Fruit fly (Drosophila melanogaster) Kc167 (cell line): ENCODE data around the gene Rpp14b.
A peak's percentile ranks its signal among the peaks of the same experiment; 100 is the strongest.

ENCODE experiments used
- Myc ChIP-seq: fragments of >200 bp; optimal IDR thresholded peaks from 2 replicates; lab custom pipeline; 2017; ENCODE audit warnings: missing external identifiers
- Sin3A ChIP-seq: fragments of >200 bp; optimal IDR thresholded peaks from 2 replicates; lab custom pipeline; 2018; ENCODE audit warnings: missing external identifiers
- h ChIP-seq: fragments of >200 bp; optimal IDR thresholded peaks from 3 replicates; lab custom pipeline; 2018; ENCODE audit warnings: missing external identifiers
- insv ChIP-seq: fragments of >200 bp; optimal IDR thresholded peaks from 3 replicates; lab custom pipeline; 2018; ENCODE audit warnings: missing external identifiers
- psq ChIP-seq: fragments of >200 bp; optimal IDR thresholded peaks from 2 replicates; lab custom pipeline; 2017; ENCODE audit warnings: missing external identifiers
- ttk ChIP-seq: sonication (Bioruptor generic); optimal IDR thresholded peaks from 2 replicates; lab custom pipeline; 2017; ENCODE audit warnings: missing external identifiers

Rpp14b gene

dm6 chr3R:30052455-30053046, 3.2 kb upstream of the Rpp14b start, which contains the start of gene Jasper:
TSS of gene Jasper (plus strand) at chr3R:30052514.
- no peak for TF ChIP-seq ttk (lab: Kevin White, UChicago)
- no peak for TF ChIP-seq Sin3A (lab: Kevin White, UChicago)
- no peak for TF ChIP-seq Myc (lab: Kevin White, UChicago)
- TF ChIP-seq h (lab: Kevin White, UChicago): no peak

dm6 chr3R:30056592-30057135, 907 bp downstream of the Rpp14b start, which contains the start of the genes CG7950 and Rpp14a:
TSS of gene CG7950 (plus strand) at chr3R:30056859.
TSS of gene Rpp14a (plus strand) at chr3R:30056859.
- TF ChIP-seq insv: no peak
- TF ChIP-seq psq (lab: Kevin White, UChicago): no peak
- no peak for TF ChIP-seq ttk (lab: Kevin White, UChicago)
- TF ChIP-seq h (lab: Kevin White, UChicago): no peak
- TF ChIP-seq Sin3A (lab: Kevin White, UChicago): no peak
- TF ChIP-seq Myc (lab: Kevin White, UChicago): no peak

- TF ChIP-seq Sin3A (lab: Kevin White, UChicago) (no peak), insv (no peak), psq (lab: Kevin White, UChicago) (peak; percentile 93)
Observed at dm6 chr3R:30058057-30058868, 2.5 kb downstream of the Rpp14b start, which contains the start of gene sima. TSS of gene sima (plus strand) at chr3R:30058311.

- TF ChIP-seq ttk (lab: Kevin White, UChicago) (no peak), Myc (lab: Kevin White, UChicago) (no peak), h (lab: Kevin White, UChicago) (no peak), Sin3A (lab: Kevin White, UChicago) (no peak), insv (no peak), psq (lab: Kevin White, UChicago) (no peak)
Observed at dm6 chr3R:30059944-30060343, 4.2 kb downstream of the Rpp14b start.

- TF ChIP-seq ttk (lab: Kevin White, UChicago): no peak
- TF ChIP-seq Myc (lab: Kevin White, UChicago): no peak
- no peak for TF ChIP-seq h (lab: Kevin White, UChicago)
- TF ChIP-seq insv: no peak
- no peak for TF ChIP-seq psq (lab: Kevin White, UChicago)
- TF ChIP-seq Sin3A (lab: Kevin White, UChicago): no peak
Observed at dm6 chr3R:30060451-30061153, 4.8 kb downstream of the Rpp14b start.

dm6 chr3R:30061154-30061482, 5.4 kb downstream of the Rpp14b start:
- TF ChIP-seq insv (no peak), Myc (lab: Kevin White, UChicago) (no peak), ttk (lab: Kevin White, UChicago) (no peak), psq (lab: Kevin White, UChicago) (no peak), Sin3A (lab: Kevin White, UChicago) (no peak), h (lab: Kevin White, UChicago) (no peak)

dm6 chr3R:30061980-30062379, 6.2 kb downstream of the Rpp14b start:
- TF ChIP-seq h (lab: Kevin White, UChicago) (no peak), Myc (lab: Kevin White, UChicago) (no peak), ttk (lab: Kevin White, UChicago) (no peak), psq (lab: Kevin White, UChicago) (no peak), Sin3A (lab: Kevin White, UChicago) (no peak), insv (no peak)

- TF ChIP-seq insv (no peak), Myc (lab: Kevin White, UChicago) (no peak), psq (lab: Kevin White, UChicago) (no peak), Sin3A (lab: Kevin White, UChicago) (no peak), h (lab: Kevin White, UChicago) (no peak), ttk (lab: Kevin White, UChicago) (no peak)
Observed at dm6 chr3R:30062543-30062942, 6.8 kb downstream of the Rpp14b start.

dm6 chr3R:30063704-30064103, 7.9 kb downstream of the Rpp14b start:
- TF ChIP-seq Myc (lab: Kevin White, UChicago) (no peak), h (lab: Kevin White, UChicago) (no peak), psq (lab: Kevin White, UChicago) (no peak), ttk (lab: Kevin White, UChicago) (no peak), insv (no peak), Sin3A (lab: Kevin White, UChicago) (no peak)

- no peak for TF ChIP-seq h (lab: Kevin White, UChicago)
- no peak for TF ChIP-seq Sin3A (lab: Kevin White, UChicago)
- TF ChIP-seq psq (lab: Kevin White, UChicago): no peak
- no peak for TF ChIP-seq insv
- no peak for TF ChIP-seq ttk (lab: Kevin White, UChicago)
- no peak for TF ChIP-seq Myc (lab: Kevin White, UChicago)
Observed at dm6 chr3R:30066004-30066403, 10.2 kb downstream of the Rpp14b start.

dm6 chr3R:30070198-30070597, 14.4 kb downstream of the Rpp14b start:
- TF ChIP-seq Myc (lab: Kevin White, UChicago): no peak
- TF ChIP-seq psq (lab: Kevin White, UChicago): no peak
- TF ChIP-seq ttk (lab: Kevin White, UChicago): no peak
- TF ChIP-seq Sin3A (lab: Kevin White, UChicago): no peak
- no peak for TF ChIP-seq insv
- TF ChIP-seq h (lab: Kevin White, UChicago): no peak
